Fruit fly (Drosophila melanogaster) whole organism, embryonic: ENCODE measurements around the gene CG4880.

Source experiments
- Atf3 ChIP-seq: fragments of 200-800 bp; sonication (Bioruptor generic); optimal IDR thresholded peaks from 3 replicates; lab custom pipeline; 2016; ENCODE audit warnings: missing biosample characterization, missing genetic modification characterization
- CG10543 ChIP-seq: fragments of 200-800 bp; sonication (Bioruptor generic); optimal IDR thresholded peaks from 3 replicates; lab custom pipeline; 2017; ENCODE audit warnings: missing biosample characterization, mild to moderate bottlenecking, missing genetic modification characterization, moderate library complexity
- CG12299 ChIP-seq: fragments of 200-800 bp; sonication (Bioruptor generic); optimal IDR thresholded peaks from 2 replicates; lab custom pipeline; 2018; ENCODE audit warnings: missing biosample characterization, mild to moderate bottlenecking, missing genetic modification characterization
- CG12659 ChIP-seq: fragments of 200-800 bp; sonication (Bioruptor generic); optimal IDR thresholded peaks from 3 replicates; lab custom pipeline; 2017; ENCODE audit warnings: mild to moderate bottlenecking, missing biosample characterization, missing genetic modification reagents, missing genetic modification characterization
- CG12744 ChIP-seq: fragments of 200-800 bp; sonication (Bioruptor generic); optimal IDR thresholded peaks from 2 replicates; lab custom pipeline; 2016; ENCODE audit warnings: missing biosample characterization, missing genetic modification characterization
- CG13296 ChIP-seq: fragments of 200-800 bp; sonication (Bioruptor generic); optimal IDR thresholded peaks from 3 replicates; lab custom pipeline; 2018; ENCODE audit warnings: missing biosample characterization, mild to moderate bottlenecking, missing genetic modification characterization
- CG15011 ChIP-seq: fragments of 200-800 bp; sonication (Bioruptor generic); optimal IDR thresholded peaks from 3 replicates; lab custom pipeline; 2018; ENCODE audit warnings: missing biosample characterization, mild to moderate bottlenecking, missing genetic modification characterization
- CG15514 ChIP-seq: fragments of 200-800 bp; sonication (Bioruptor generic); optimal IDR thresholded peaks from 3 replicates; lab custom pipeline; 2017; ENCODE audit warnings: missing biosample characterization, missing genetic modification characterization, mild to moderate bottlenecking, moderate library complexity, missing genetic modification reagents
- CG17385 ChIP-seq: fragments of 200-800 bp; sonication (Bioruptor generic); optimal IDR thresholded peaks from 3 replicates; lab custom pipeline; 2018; ENCODE audit warnings: missing biosample characterization, mild to moderate bottlenecking, missing genetic modification characterization
- CG18764 ChIP-seq: fragments of 200-800 bp; sonication (Bioruptor generic); optimal IDR thresholded peaks from 3 replicates; lab custom pipeline; 2016; ENCODE audit warnings: missing biosample characterization, missing genetic modification characterization
- CG2889 ChIP-seq: fragments of 200-800 bp; sonication (Bioruptor generic); IDR thresholded peaks from 3 replicates; pipeline ENCODE4 v1.3.6; 2022; ENCODE audit warnings: missing biosample characterization, missing genetic modification characterization
- CG3726 ChIP-seq: fragments of 200-800 bp; sonication (Bioruptor generic); IDR thresholded peaks from 3 replicates; pipeline ENCODE4, ENCODE4 v1.3.6; 2022; ENCODE audit warnings: missing biosample characterization, missing genetic modification characterization
- CG4360 ChIP-seq: fragments of 200-800 bp; sonication (Bioruptor generic); IDR thresholded peaks from 2 replicates; pipeline ENCODE4 v1.3.6; 2022; ENCODE audit warnings: missing biosample characterization, missing genetic modification characterization
- CG7271 ChIP-seq: fragments of 200-800 bp; sonication (Bioruptor generic); optimal IDR thresholded peaks from 2 replicates; lab custom pipeline; 2018; ENCODE audit warnings: missing biosample characterization, mild to moderate bottlenecking, missing genetic modification characterization, moderate library complexity
- CG7372 ChIP-seq: fragments of 200-800 bp; sonication (Bioruptor generic); IDR thresholded peaks from 2 replicates; pipeline ENCODE4 v1.3.6; 2022; ENCODE audit warnings: missing biosample characterization, missing genetic modification characterization
- CG7928 ChIP-seq: fragments of 200-800 bp; sonication (Bioruptor generic); optimal IDR thresholded peaks from 2 replicates; lab custom pipeline; 2017; ENCODE audit warnings: missing biosample characterization, mild to moderate bottlenecking, missing genetic modification characterization
- CG8089 ChIP-seq: fragments of 200-800 bp; sonication (Bioruptor generic); optimal IDR thresholded peaks from 3 replicates; lab custom pipeline; 2016; ENCODE audit warnings: missing biosample characterization, missing genetic modification characterization
- CG8478 ChIP-seq: fragments of >200 bp; optimal IDR thresholded peaks from 2 replicates; lab custom pipeline; 2018
- CG9215 ChIP-seq: fragments of 200-800 bp; sonication (Bioruptor generic); IDR thresholded peaks from 2 replicates; pipeline ENCODE4 v1.3.6; 2022; ENCODE audit warnings: missing biosample characterization, missing genetic modification characterization
- CG9797 ChIP-seq: fragments of 200-800 bp; sonication (Bioruptor generic); optimal IDR thresholded peaks from 3 replicates; lab custom pipeline; 2018; ENCODE audit warnings: missing biosample characterization, mild to moderate bottlenecking, missing genetic modification characterization
- Dbx ChIP-seq: fragments of 200-800 bp; sonication (Bioruptor generic); IDR thresholded peaks from 3 replicates; pipeline ENCODE4 v1.3.6; 2022; ENCODE audit warnings: missing biosample characterization, missing genetic modification characterization
- Dll ChIP-seq: fragments of 200-800 bp; sonication (Bioruptor generic); IDR thresholded peaks from 4 replicates; pipeline ENCODE4 v1.3.6; 2022; ENCODE audit warnings: missing biosample characterization, missing genetic modification characterization; ENCODE audit not compliant: partially characterized antibody
- Doc2 ChIP-seq: fragments of 200-800 bp; sonication (Bioruptor generic); IDR thresholded peaks from 2 replicates; pipeline ENCODE4 v1.3.6; 2022; ENCODE audit warnings: missing biosample characterization, missing genetic modification characterization
- Dref ChIP-seq: fragments of 200-800 bp; sonication (Bioruptor generic); IDR thresholded peaks from 2 replicates; pipeline ENCODE4 v1.3.6; 2022; ENCODE audit warnings: missing biosample characterization, missing genetic modification characterization
- E2f1 ChIP-seq: fragments of 200-800 bp; sonication (Bioruptor generic); IDR thresholded peaks from 2 replicates; pipeline ENCODE4 v1.3.6; 2022; ENCODE audit warnings: missing biosample characterization, missing genetic modification characterization
- Ets97D ChIP-seq: fragments of 200-800 bp; sonication (Bioruptor generic); optimal IDR thresholded peaks from 3 replicates; lab custom pipeline; 2016; ENCODE audit warnings: missing biosample characterization, missing genetic modification characterization
- Lpt ChIP-seq: fragments of >200 bp; optimal IDR thresholded peaks from 2 replicates; lab custom pipeline; 2018; ENCODE audit warnings: missing biosample characterization, missing genetic modification characterization
- Med ChIP-seq: fragments of 200-800 bp; sonication (Bioruptor generic); peaks from one replicate; lab custom pipeline; 2016; ENCODE audit warnings: missing biosample characterization, missing genetic modification characterization, mild to moderate bottlenecking, inconsistent platforms, moderate library complexity
- NC2β ChIP-seq: fragments of 200-800 bp; sonication (Bioruptor generic); optimal IDR thresholded peaks from 2 replicates; lab custom pipeline; 2016; ENCODE audit warnings: missing biosample characterization, missing genetic modification characterization
- Nf-YB ChIP-seq: fragments of 200-800 bp; sonication (Bioruptor generic); optimal IDR thresholded peaks from 3 replicates; lab custom pipeline; 2019; ENCODE audit warnings: missing biosample characterization, mild to moderate bottlenecking, missing genetic modification characterization, moderate library complexity
- al ChIP-seq: fragments of 200-800 bp; sonication (Bioruptor generic); IDR thresholded peaks from 2 replicates; pipeline ENCODE4 v1.3.6; 2022; ENCODE audit warnings: missing biosample characterization, missing genetic modification characterization
- amos ChIP-seq: fragments of 200-800 bp; sonication (Bioruptor generic); IDR thresholded peaks from 2 replicates; pipeline ENCODE4 v1.3.6; 2022; ENCODE audit warnings: missing biosample characterization, missing genetic modification characterization; ENCODE audit not compliant: partially characterized antibody
- bbx ChIP-seq: fragments of 200-800 bp; sonication (Bioruptor generic); IDR thresholded peaks from 2 replicates; pipeline ENCODE4 v1.3.6; 2022; ENCODE audit warnings: missing biosample characterization, missing genetic modification characterization; ENCODE audit not compliant: partially characterized antibody
- cas ChIP-seq: fragments of 200-800 bp; sonication (Bioruptor generic); IDR thresholded peaks from 2 replicates; pipeline ENCODE4 v1.3.6; 2022; ENCODE audit warnings: missing biosample characterization, missing genetic modification characterization
- dysf ChIP-seq: fragments of 200-800 bp; sonication (Bioruptor generic); IDR thresholded peaks from 3 replicates; pipeline ENCODE4 v1.3.6; 2022; ENCODE audit warnings: missing biosample characterization, missing genetic modification characterization
- eve ChIP-seq, 2 experiments: fragments of >200 bp; optimal IDR thresholded peaks; 2 replicates each; lab custom pipeline; 2017; ENCODE audit warnings: missing biosample characterization in 2 of 2, missing genetic modification characterization in 2 of 2
- fd102C ChIP-seq: fragments of 200-800 bp; sonication (Bioruptor generic); optimal IDR thresholded peaks from 2 replicates; lab custom pipeline; 2018; ENCODE audit warnings: missing biosample characterization, mild to moderate bottlenecking, missing genetic modification characterization, moderate library complexity
- gcm2 ChIP-seq: fragments of 200-800 bp; sonication (Bioruptor generic); optimal IDR thresholded peaks from 2 replicates; lab custom pipeline; 2016; ENCODE audit warnings: missing biosample characterization, missing genetic modification characterization
- knrl ChIP-seq: fragments of 200-800 bp; sonication (Bioruptor generic); IDR thresholded peaks from 3 replicates; pipeline ENCODE4 v1.3.6; 2022; ENCODE audit warnings: missing biosample characterization, missing genetic modification characterization; ENCODE audit not compliant: partially characterized antibody
- pnt ChIP-seq: fragments of 200-800 bp; sonication (Bioruptor generic); optimal IDR thresholded peaks from 3 replicates; lab custom pipeline; 2016; ENCODE audit warnings: missing biosample characterization, missing genetic modification characterization
- prd ChIP-seq, 3 experiments: fragments of >200 bp in 2 of 3; fragments of 200-800 bp in 1 of 3; sonication (Bioruptor generic) in 1 of 3; optimal IDR thresholded peaks in 2 of 3; IDR thresholded peaks in 1 of 3; 2 replicates in 2 of 3; 3 replicates in 1 of 3; pipeline versions ENCODE4 v1.3.6 to Lab custom; 2017 to 2022; ENCODE audit warnings: missing biosample characterization in 1 of 3, missing genetic modification characterization in 1 of 3
- pzg ChIP-seq: fragments of 200-800 bp; sonication (Bioruptor generic); optimal IDR thresholded peaks from 3 replicates; lab custom pipeline; 2018; ENCODE audit warnings: missing biosample characterization, mild to moderate bottlenecking, missing genetic modification characterization, moderate library complexity
- rib ChIP-seq: fragments of 200-800 bp; sonication (Bioruptor generic); IDR thresholded peaks from 2 replicates; pipeline ENCODE4 v1.3.6; 2022; ENCODE audit warnings: missing biosample characterization, missing genetic modification characterization
- row ChIP-seq: fragments of 200-800 bp; sonication (Bioruptor generic); IDR thresholded peaks from 3 replicates; pipeline ENCODE4 v1.3.6; 2022; ENCODE audit warnings: missing biosample characterization, missing genetic modification characterization
- scrt ChIP-seq: fragments of 200-800 bp; sonication (Bioruptor generic); optimal IDR thresholded peaks from 2 replicates; lab custom pipeline; 2018; ENCODE audit warnings: missing biosample characterization, mild to moderate bottlenecking, missing genetic modification characterization, moderate library complexity
- sna ChIP-seq: fragments of 200-800 bp; sonication (Bioruptor generic); IDR thresholded peaks from 2 replicates; pipeline ENCODE4 v1.3.6; 2022; ENCODE audit warnings: missing biosample characterization, missing genetic modification characterization; ENCODE audit not compliant: partially characterized antibody
- so ChIP-seq: fragments of 200-800 bp; sonication (Bioruptor generic); IDR thresholded peaks from 3 replicates; pipeline ENCODE4 v1.3.6; 2022; ENCODE audit warnings: missing biosample characterization, missing genetic modification characterization
- stwl ChIP-seq: fragments of 200-800 bp; sonication (Bioruptor generic); optimal IDR thresholded peaks from 3 replicates; lab custom pipeline; 2018; ENCODE audit warnings: missing biosample characterization, mild to moderate bottlenecking, missing genetic modification characterization, moderate library complexity
- vfl ChIP-seq: fragments of 200-800 bp; sonication (Bioruptor generic); optimal IDR thresholded peaks from 2 replicates; lab custom pipeline; 2016; ENCODE audit warnings: missing biosample characterization, missing genetic modification characterization
- vnd ChIP-seq: fragments of 200-800 bp; sonication (Bioruptor generic); IDR thresholded peaks from 3 replicates; pipeline ENCODE4 v1.3.6; 2022; ENCODE audit warnings: missing biosample characterization, missing genetic modification characterization; ENCODE audit not compliant: partially characterized antibody
- vvl ChIP-seq: fragments of 200-800 bp; sonication (Bioruptor generic); IDR thresholded peaks from 2 replicates; pipeline ENCODE4 v1.3.6; 2022; ENCODE audit warnings: missing biosample characterization, missing genetic modification characterization

CG4880 gene

dm6 chrX:16886551-16886950, at the start of gene CG4880, which contains the start of gene DENR:
Gene CG4880 (plus strand): TSS chrX:16886818.
Gene DENR (minus strand): TSS chrX:16886560.
- no peak for TF ChIP-seq CG7271
- no peak for TF ChIP-seq CG15011
- no peak for TF ChIP-seq prd (optimal IDR thresholded peaks at IDR 0.05; lab: Kevin White, UChicago)
- no peak for TF ChIP-seq prd (GFP tag; IDR thresholded peaks at IDR 0.05; lab: Robert Waterston, UW)
- TF ChIP-seq Dbx (GFP tag; lab: Robert Waterston, UW) = no peak
- peak; percentile 33 for TF ChIP-seq stwl
- no peak for TF ChIP-seq CG8478
- no peak for TF ChIP-seq CG7928 (GFP tag; lab: Kevin White, UChicago)
- TF ChIP-seq CG12744 = no peak
- no peak for TF ChIP-seq Dref (GFP tag; lab: Robert Waterston, UW)
- TF ChIP-seq CG12299 = no peak
- TF ChIP-seq CG13296 (GFP tag; lab: Kevin White, UChicago) = no peak
- peak; percentile 74 for TF ChIP-seq Dll (GFP tag; lab: Robert Waterston, UW)
- no peak for TF ChIP-seq CG10543 (GFP tag; lab: Kevin White, UChicago)
- no peak for TF ChIP-seq CG4360
- no peak for TF ChIP-seq NC2β
- TF ChIP-seq CG9215 (GFP tag; lab: Robert Waterston, UW) = no peak
- TF ChIP-seq knrl (GFP tag; lab: Robert Waterston, UW) = peak; percentile 49; the same call in 2 of the 3 replicates
- TF ChIP-seq Nf-YB (GFP tag; lab: Kevin White, UChicago) = no peak
- TF ChIP-seq eve (GFP tag; optimal IDR thresholded peaks at IDR 0.05; lab: Kevin White, UChicago) = no peak
- no peak for TF ChIP-seq Atf3 (GFP tag; lab: Kevin White, UChicago)
- no peak for TF ChIP-seq row (GFP tag; lab: Robert Waterston, UW)
- TF ChIP-seq fd102C (GFP tag; lab: Kevin White, UChicago) = no peak
- TF ChIP-seq CG12659 (GFP tag; lab: Kevin White, UChicago) = peak; percentile 6
- TF ChIP-seq cas (GFP tag; lab: Robert Waterston, UW) = no peak
- peak; percentile 10 for TF ChIP-seq CG9797 (GFP tag; lab: Kevin White, UChicago)
- TF ChIP-seq CG17385 (GFP tag; lab: Kevin White, UChicago) = no peak
- TF ChIP-seq pzg = peak; percentile 18
- no peak for TF ChIP-seq Lpt (GFP tag; lab: Kevin White, UChicago)
- TF ChIP-seq vfl (GFP tag; lab: Kevin White, UChicago) = no peak
- no peak for TF ChIP-seq CG3726 (GFP tag; lab: Robert Waterston, UW)
- no peak for TF ChIP-seq al (GFP tag; lab: Robert Waterston, UW)
- TF ChIP-seq CG15514 (GFP tag; lab: Kevin White, UChicago) = no peak
- no peak for TF ChIP-seq scrt
- TF ChIP-seq vnd (GFP tag; lab: Robert Waterston, UW) = no peak
- no peak for TF ChIP-seq pnt (GFP tag; lab: Kevin White, UChicago)
- TF ChIP-seq Med = no peak
- TF ChIP-seq CG2889 (GFP tag; lab: Robert Waterston, UW) = no peak
- TF ChIP-seq Ets97D (GFP tag; lab: Kevin White, UChicago) = no peak
- no peak for TF ChIP-seq vvl (GFP tag; lab: Robert Waterston, UW)
- no peak for TF ChIP-seq CG8089 (GFP tag; lab: Kevin White, UChicago)
- TF ChIP-seq sna = peak; percentile 53; the same call in 1 of the 2 replicates
- TF ChIP-seq so (GFP tag; lab: Robert Waterston, UW) = no peak
- no peak for TF ChIP-seq gcm2 (GFP tag; lab: Kevin White, UChicago)
- TF ChIP-seq amos (GFP tag; lab: Robert Waterston, UW) = peak; percentile 49
- no peak for TF ChIP-seq rib (GFP tag; lab: Robert Waterston, UW)
- no peak for TF ChIP-seq E2f1
- TF ChIP-seq CG7372 = no peak
- no peak for TF ChIP-seq CG18764 (GFP tag; lab: Kevin White, UChicago)
- TF ChIP-seq Doc2 (GFP tag; lab: Robert Waterston, UW) = no peak
- no peak for TF ChIP-seq dysf (GFP tag; lab: Robert Waterston, UW)
- TF ChIP-seq bbx (GFP tag; lab: Robert Waterston, UW) = peak; percentile 34; the same call in 1 of the 2 replicates
